Worm (Caenorhabditis elegans) whole organism, late embryonic: ENCODE data around the gene R08C7.5.

ENCODE experiments used
- Y22D7AL.16 ChIP-seq: sonication (generic microtip); optimal IDR thresholded peaks from 2 replicates; lab custom pipeline; 2016; ENCODE audit warnings: missing genetic modification characterization, missing compliant biosample characterization
- ama-1 ChIP-seq: fragments of 150-350 bp; optimal IDR thresholded peaks from 2 replicates; lab custom pipeline; 2014
- dmd-4 ChIP-seq: sonication (generic microtip); optimal IDR thresholded peaks from 2 replicates; lab custom pipeline; 2016; ENCODE audit warnings: borderline replicate concordance, missing genetic modification characterization, missing compliant biosample characterization
- ets-4 ChIP-seq: sonication (generic microtip); optimal IDR thresholded peaks from 2 replicates; lab custom pipeline; 2016; ENCODE audit warnings: missing genetic modification characterization, missing compliant biosample characterization
- eyg-1 ChIP-seq: sonication (generic microtip); optimal IDR thresholded peaks from 2 replicates; lab custom pipeline; 2016; ENCODE audit warnings: missing genotype, missing genetic modification characterization, missing compliant biosample characterization
- lim-6 ChIP-seq: sonication (generic microtip); optimal IDR thresholded peaks from 2 replicates; lab custom pipeline; 2016; ENCODE audit warnings: missing genetic modification characterization, missing compliant biosample characterization
- pha-4 ChIP-seq: fragments of 150-350 bp; optimal IDR thresholded peaks from 2 replicates; lab custom pipeline; 2018; ENCODE audit warnings: missing biosample characterization, missing genetic modification reagents, missing genetic modification characterization
- pqm-1 ChIP-seq: sonication (generic microtip); optimal IDR thresholded peaks from 2 replicates; lab custom pipeline; 2016; ENCODE audit warnings: missing genetic modification characterization, missing compliant biosample characterization
- syd-9 ChIP-seq: sonication (generic microtip); optimal IDR thresholded peaks from 2 replicates; lab custom pipeline; 2016; ENCODE audit warnings: mild to moderate bottlenecking, missing genetic modification characterization, moderate library complexity, missing compliant biosample characterization
- unc-3 ChIP-seq, 2 experiments: fragments of 200-800 bp in 1 of 2; sonication (Bioruptor generic) in 1 of 2; sonication (generic microtip) in 1 of 2; conservative IDR thresholded peaks in 1 of 2; optimal IDR thresholded peaks in 1 of 2; 2 replicates each; pipeline versions ENCODE4 v1.3.6 to Lab custom; 2016 to 2022; ENCODE audit warnings: missing compliant biosample characterization in 2 of 2, missing genetic modification characterization in 2 of 2, missing genetic modification reagents in 1 of 2

DNA sequence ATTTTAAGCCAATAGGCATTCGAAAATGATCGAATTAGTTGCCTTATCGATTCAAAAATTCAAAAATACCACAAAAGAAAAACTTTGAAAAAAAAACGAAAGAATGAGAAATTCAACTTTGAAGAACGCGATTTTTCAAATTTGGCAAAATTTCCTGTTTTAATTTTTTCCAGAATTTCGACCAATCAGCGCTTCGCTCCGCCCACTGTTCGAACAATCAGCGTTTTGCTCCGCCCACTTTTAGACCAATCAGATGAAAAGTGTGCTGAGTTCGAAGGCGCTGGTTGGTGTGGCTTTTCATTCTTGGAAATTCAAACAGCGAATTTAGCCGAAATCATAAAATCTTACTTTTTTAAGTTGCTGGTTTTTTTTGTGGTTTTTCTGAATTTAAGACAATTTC, 32.4 kb upstream of the R08C7.5 start:
- TF ChIP-seq lim-6 = no peak
- TF ChIP-seq Y22D7AL.16 = no peak
- TF ChIP-seq pha-4 (tag; lab: Kevin White, UChicago) = no peak
- no peak for TF ChIP-seq syd-9 (tag; lab: Kevin White, UChicago)
- TF ChIP-seq unc-3 (GFP tag; conservative IDR thresholded peaks at IDR 0.05; lab: Robert Waterston, UW) = no peak
- TF ChIP-seq unc-3 (tag; optimal IDR thresholded peaks at IDR 0.05; lab: Kevin White, UChicago) = no peak
- TF ChIP-seq dmd-4 = no peak
- no peak for TF ChIP-seq pqm-1
- no peak for TF ChIP-seq ama-1
- no peak for TF ChIP-seq ets-4 (tag; lab: Kevin White, UChicago)
- no peak for TF ChIP-seq eyg-1 (tag; lab: Kevin White, UChicago)
